Fruit fly (Drosophila melanogaster) whole organism, embryonic: ENCODE data around the gene Rh5.
A peak's percentile ranks its signal among the peaks of the same experiment; 100 is the strongest.

Experiments
- Adf1 ChIP-seq: fragments of 200-800 bp; sonication (Bioruptor generic); IDR thresholded peaks from 2 replicates; pipeline ENCODE4 v1.3.6; 2022; ENCODE audit warnings: missing biosample characterization, missing genetic modification characterization
- Atf-2 ChIP-seq: fragments of 200-800 bp; sonication (Bioruptor generic); optimal IDR thresholded peaks from 2 replicates; lab custom pipeline; 2016; ENCODE audit warnings: missing biosample characterization, missing genetic modification characterization
- Bdp1 ChIP-seq: fragments of 200-800 bp; sonication (Bioruptor generic); optimal IDR thresholded peaks from 3 replicates; lab custom pipeline; 2016; ENCODE audit warnings: missing biosample characterization, missing genetic modification characterization
- CG10431 ChIP-seq: fragments of 200-800 bp; sonication (Bioruptor generic); optimal IDR thresholded peaks from 3 replicates; lab custom pipeline; 2018; ENCODE audit warnings: missing biosample characterization, mild to moderate bottlenecking, missing genetic modification characterization
- CG13296 ChIP-seq: fragments of 200-800 bp; sonication (Bioruptor generic); optimal IDR thresholded peaks from 3 replicates; lab custom pipeline; 2018; ENCODE audit warnings: missing biosample characterization, mild to moderate bottlenecking, missing genetic modification characterization
- CG13624 ChIP-seq: fragments of 200-800 bp; sonication (Bioruptor generic); optimal IDR thresholded peaks from 2 replicates; lab custom pipeline; 2016; ENCODE audit warnings: missing biosample characterization, missing genetic modification characterization
- CG14050 ChIP-seq: fragments of 200-800 bp; sonication (Bioruptor generic); IDR thresholded peaks from 3 replicates; pipeline ENCODE4 v1.3.6; 2022; ENCODE audit warnings: missing biosample characterization, missing genetic modification characterization
- CG1647 ChIP-seq: fragments of 200-800 bp; sonication (Bioruptor generic); optimal IDR thresholded peaks from 3 replicates; lab custom pipeline; 2016; ENCODE audit warnings: missing biosample characterization, missing genetic modification characterization
- CG16815 ChIP-seq: fragments of 200-800 bp; sonication (Bioruptor generic); optimal IDR thresholded peaks from 3 replicates; lab custom pipeline; 2017; ENCODE audit warnings: missing biosample characterization, mild to moderate bottlenecking, missing genetic modification characterization
- CG17568 ChIP-seq: fragments of 200-800 bp; sonication (Bioruptor generic); optimal IDR thresholded peaks from 2 replicates; lab custom pipeline; 2018; ENCODE audit warnings: missing biosample characterization, mild to moderate bottlenecking, missing genetic modification characterization, moderate library complexity
- CG17829 ChIP-seq: fragments of 200-800 bp; optimal IDR thresholded peaks from 2 replicates; lab custom pipeline; 2019; ENCODE audit warnings: missing biosample characterization, mild to moderate bottlenecking, missing genetic modification characterization, moderate library complexity
- CG17912 ChIP-seq: fragments of 200-800 bp; sonication (Bioruptor generic); optimal IDR thresholded peaks from 2 replicates; lab custom pipeline; 2018; ENCODE audit warnings: missing biosample characterization, mild to moderate bottlenecking, missing genetic modification characterization
- CG3847 ChIP-seq: fragments of 200-800 bp; sonication (Bioruptor generic); IDR thresholded peaks from 2 replicates; pipeline ENCODE4 v1.3.6; 2022; ENCODE audit warnings: missing biosample characterization, missing genetic modification characterization
- CG6683 ChIP-seq: fragments of 200-800 bp; sonication (Bioruptor generic); optimal IDR thresholded peaks from 2 replicates; lab custom pipeline; 2017; ENCODE audit warnings: missing biosample characterization, mild to moderate bottlenecking, missing genetic modification characterization, missing genetic modification reagents
- CG8290 ChIP-seq, 3 experiments: fragments of 200-800 bp; sonication (Bioruptor generic); optimal IDR thresholded peaks; 2 replicates each; lab custom pipeline; 2016 to 2019; ENCODE audit warnings: missing biosample characterization in 3 of 3, missing genetic modification characterization in 3 of 3, mild to moderate bottlenecking in 2 of 3, moderate library complexity in 1 of 3
- CG9609 ChIP-seq: fragments of 200-800 bp; sonication (Bioruptor generic); optimal IDR thresholded peaks from 3 replicates; lab custom pipeline; 2016; ENCODE audit warnings: missing biosample characterization, missing genetic modification characterization
- CHES-1-like ChIP-seq: fragments of 200-800 bp; sonication (Bioruptor generic); optimal IDR thresholded peaks from 2 replicates; lab custom pipeline; 2016; ENCODE audit warnings: missing biosample characterization, missing genetic modification characterization
- Dfd ChIP-seq, 2 experiments: fragments of >200 bp; optimal IDR thresholded peaks; 2 replicates each; lab custom pipeline; 2017; ENCODE audit warnings: missing biosample characterization in 2 of 2, missing genetic modification characterization in 2 of 2
- Dll ChIP-seq: fragments of 200-800 bp; sonication (Bioruptor generic); IDR thresholded peaks from 4 replicates; pipeline ENCODE4 v1.3.6; 2022; ENCODE audit warnings: missing biosample characterization, missing genetic modification characterization; ENCODE audit not compliant: partially characterized antibody
- E2f2 ChIP-seq: fragments of 200-800 bp; sonication (Bioruptor generic); IDR thresholded peaks from 2 replicates; pipeline ENCODE4 v1.3.6; 2022; ENCODE audit warnings: missing biosample characterization, missing genetic modification characterization
- Eip74EF ChIP-seq, 2 experiments: fragments of 200-800 bp in 1 of 2; fragments of >200 bp in 1 of 2; sonication (Bioruptor generic) in 1 of 2; optimal IDR thresholded peaks; 2 replicates each; lab custom pipeline; 2017 to 2019; ENCODE audit warnings: missing biosample characterization in 2 of 2, missing genetic modification characterization in 2 of 2, mild to moderate bottlenecking in 1 of 2, moderate library complexity in 1 of 2
- Fer3 ChIP-seq: fragments of 200-800 bp; sonication (Bioruptor generic); optimal IDR thresholded peaks from 2 replicates; lab custom pipeline; 2018; ENCODE audit warnings: missing biosample characterization, mild to moderate bottlenecking, missing genetic modification characterization, moderate library complexity
- Hr51 ChIP-seq, 2 experiments: fragments of 200-800 bp; sonication (Bioruptor generic); optimal IDR thresholded peaks; 2 replicates in 1 of 2; 3 replicates in 1 of 2; lab custom pipeline; 2016 to 2018; ENCODE audit warnings: missing biosample characterization in 2 of 2, missing genetic modification characterization in 2 of 2, mild to moderate bottlenecking in 1 of 2, moderate library complexity in 1 of 2
- Nf-YA ChIP-seq: fragments of 200-800 bp; sonication (Bioruptor generic); IDR thresholded peaks from 2 replicates; pipeline ENCODE4 v1.3.6; 2022; ENCODE audit warnings: missing biosample characterization, missing genetic modification characterization
- Nf-YC ChIP-seq: fragments of 200-800 bp; optimal IDR thresholded peaks from 3 replicates; lab custom pipeline; 2019; ENCODE audit warnings: missing biosample characterization, mild to moderate bottlenecking, missing genetic modification characterization, moderate library complexity
- Scr ChIP-seq: fragments of 200-800 bp; sonication (Bioruptor generic); IDR thresholded peaks from 2 replicates; pipeline ENCODE4 v1.3.6; 2022; ENCODE audit warnings: missing biosample characterization, missing genetic modification characterization; ENCODE audit not compliant: partially characterized antibody
- Vsx1 ChIP-seq: fragments of 200-800 bp; sonication (Bioruptor generic); optimal IDR thresholded peaks from 2 replicates; lab custom pipeline; 2017; ENCODE audit warnings: missing biosample characterization, mild to moderate bottlenecking, missing genetic modification characterization, missing genetic modification reagents
- bsh ChIP-seq, 2 experiments: fragments of 200-800 bp; sonication (Bioruptor generic); optimal IDR thresholded peaks; 2 replicates each; lab custom pipeline; 2017 to 2018; ENCODE audit warnings: mild to moderate bottlenecking in 2 of 2, missing biosample characterization in 2 of 2, missing genetic modification characterization in 2 of 2, moderate library complexity in 1 of 2
- crp ChIP-seq, 2 experiments: fragments of 200-800 bp; sonication (Bioruptor generic); optimal IDR thresholded peaks; 2 replicates in 1 of 2; 3 replicates in 1 of 2; lab custom pipeline; 2017; ENCODE audit warnings: missing biosample characterization in 2 of 2, missing genetic modification characterization in 2 of 2, mild to moderate bottlenecking in 1 of 2, moderate library complexity in 1 of 2
- cwo ChIP-seq: fragments of 200-800 bp; sonication (Bioruptor generic); optimal IDR thresholded peaks from 3 replicates; lab custom pipeline; 2017; ENCODE audit warnings: missing biosample characterization, missing genetic modification characterization, mild to moderate bottlenecking, moderate library complexity, missing genetic modification reagents
- danr ChIP-seq: fragments of 200-800 bp; sonication (Bioruptor generic); IDR thresholded peaks from 2 replicates; pipeline ENCODE4 v1.3.6; 2022; ENCODE audit warnings: missing biosample characterization, missing genetic modification characterization
- fd64A ChIP-seq: fragments of 200-800 bp; sonication (Bioruptor generic); optimal IDR thresholded peaks from 3 replicates; lab custom pipeline; 2018; ENCODE audit warnings: missing biosample characterization, mild to moderate bottlenecking, missing genetic modification characterization
- lola ChIP-seq, 3 experiments: fragments of >200 bp in 2 of 3; fragments of 200-800 bp in 1 of 3; sonication (Bioruptor generic) in 1 of 3; optimal IDR thresholded peaks; 2 replicates each; lab custom pipeline; 2017 to 2019; ENCODE audit warnings: missing biosample characterization in 3 of 3, missing genetic modification characterization in 3 of 3, mild to moderate bottlenecking in 1 of 3, moderate library complexity in 1 of 3
- lov ChIP-seq, 2 experiments: fragments of 200-800 bp in 1 of 2; fragments of >200 bp in 1 of 2; sonication (Bioruptor generic) in 1 of 2; IDR thresholded peaks in 1 of 2; optimal IDR thresholded peaks in 1 of 2; 2 replicates in 1 of 2; 3 replicates in 1 of 2; pipeline versions ENCODE4 v1.3.6 to Lab custom; 2017 to 2022; ENCODE audit warnings: missing biosample characterization in 1 of 2, missing genetic modification characterization in 1 of 2
- mirr ChIP-seq: fragments of 200-800 bp; sonication (Bioruptor generic); optimal IDR thresholded peaks from 3 replicates; lab custom pipeline; 2018; ENCODE audit warnings: missing biosample characterization, mild to moderate bottlenecking, missing genetic modification characterization
- nmo ChIP-seq: fragments of 200-800 bp; sonication (Bioruptor generic); optimal IDR thresholded peaks from 2 replicates; lab custom pipeline; 2018; ENCODE audit warnings: missing biosample characterization, mild to moderate bottlenecking, missing genetic modification characterization, moderate library complexity
- otp ChIP-seq: fragments of 200-800 bp; sonication (Bioruptor generic); IDR thresholded peaks from 3 replicates; pipeline ENCODE4, ENCODE4 v1.3.6; 2022; ENCODE audit warnings: missing biosample characterization, missing genetic modification characterization
- sna ChIP-seq: fragments of 200-800 bp; sonication (Bioruptor generic); IDR thresholded peaks from 2 replicates; pipeline ENCODE4 v1.3.6; 2022; ENCODE audit warnings: missing biosample characterization, missing genetic modification characterization; ENCODE audit not compliant: partially characterized antibody
- stwl ChIP-seq: fragments of 200-800 bp; sonication (Bioruptor generic); optimal IDR thresholded peaks from 3 replicates; lab custom pipeline; 2018; ENCODE audit warnings: missing biosample characterization, mild to moderate bottlenecking, missing genetic modification characterization, moderate library complexity
- tio ChIP-seq: fragments of 200-800 bp; sonication (Bioruptor generic); optimal IDR thresholded peaks from 2 replicates; lab custom pipeline; 2017; ENCODE audit warnings: missing biosample characterization, missing genetic modification characterization, inconsistent platforms
- trem ChIP-seq: fragments of 200-800 bp; optimal IDR thresholded peaks from 3 replicates; lab custom pipeline; 2019; ENCODE audit warnings: missing biosample characterization, mild to moderate bottlenecking, missing genetic modification characterization, moderate library complexity
- ttk ChIP-seq: fragments of 200-800 bp; sonication (Bioruptor generic); IDR thresholded peaks from 2 replicates; pipeline ENCODE4 v2.1.2; 2022; ENCODE audit warnings: missing biosample characterization, missing genetic modification characterization
- wor ChIP-seq: fragments of 200-800 bp; sonication (Bioruptor generic); IDR thresholded peaks from 2 replicates; pipeline ENCODE4 v1.3.6; 2022; ENCODE audit warnings: missing biosample characterization, missing genetic modification characterization
- yki ChIP-seq: fragments of >200 bp; optimal IDR thresholded peaks from 3 replicates; lab custom pipeline; 2018
- zfh1 ChIP-seq: fragments of 200-800 bp; sonication (Bioruptor generic); IDR thresholded peaks from 3 replicates; pipeline ENCODE4 v1.3.6; 2022; ENCODE audit warnings: missing biosample characterization, missing genetic modification characterization

Rh5 gene

DNA sequence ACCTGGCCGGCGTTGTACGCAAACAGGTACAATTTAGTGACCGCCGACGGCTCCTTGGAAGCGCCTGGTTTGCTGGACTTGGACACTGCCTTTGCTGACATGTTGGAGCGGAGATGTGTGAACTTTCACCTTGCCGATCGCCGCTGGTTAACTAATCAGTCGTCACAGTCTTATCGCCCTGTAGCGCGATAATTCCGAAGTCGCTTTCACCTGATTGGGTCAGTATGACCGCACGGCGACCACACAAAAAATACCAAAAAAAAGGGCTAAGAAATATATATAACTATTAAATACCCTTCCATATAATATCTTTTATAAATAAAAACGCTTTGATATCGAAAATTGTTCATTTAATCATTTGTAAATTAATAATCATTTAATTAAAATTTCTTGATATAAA lies 5.9 kb upstream of the Rh5 start, which contains the start of gene Hacd1 (continued):
- no peak for TF ChIP-seq CG13624 (GFP tag; lab: Kevin White, UChicago)
- TF ChIP-seq crp (GFP tag; optimal IDR thresholded peaks at IDR 0.05; lab: Kevin White, UChicago): peak in 1 of 2 experiments; percentile 42
- no peak for TF ChIP-seq trem
- TF ChIP-seq mirr (GFP tag; lab: Kevin White, UChicago): peak; percentile 7
- peak; percentile 76 for TF ChIP-seq Nf-YC
- no peak for TF ChIP-seq CG1647
- no peak for TF ChIP-seq CG6683
- TF ChIP-seq CG17829 (tag; lab: Kevin White, UChicago): peak; percentile 1
- TF ChIP-seq stwl: peak; percentile 19
- TF ChIP-seq, all 482 proteins: peak for 23

DNA sequence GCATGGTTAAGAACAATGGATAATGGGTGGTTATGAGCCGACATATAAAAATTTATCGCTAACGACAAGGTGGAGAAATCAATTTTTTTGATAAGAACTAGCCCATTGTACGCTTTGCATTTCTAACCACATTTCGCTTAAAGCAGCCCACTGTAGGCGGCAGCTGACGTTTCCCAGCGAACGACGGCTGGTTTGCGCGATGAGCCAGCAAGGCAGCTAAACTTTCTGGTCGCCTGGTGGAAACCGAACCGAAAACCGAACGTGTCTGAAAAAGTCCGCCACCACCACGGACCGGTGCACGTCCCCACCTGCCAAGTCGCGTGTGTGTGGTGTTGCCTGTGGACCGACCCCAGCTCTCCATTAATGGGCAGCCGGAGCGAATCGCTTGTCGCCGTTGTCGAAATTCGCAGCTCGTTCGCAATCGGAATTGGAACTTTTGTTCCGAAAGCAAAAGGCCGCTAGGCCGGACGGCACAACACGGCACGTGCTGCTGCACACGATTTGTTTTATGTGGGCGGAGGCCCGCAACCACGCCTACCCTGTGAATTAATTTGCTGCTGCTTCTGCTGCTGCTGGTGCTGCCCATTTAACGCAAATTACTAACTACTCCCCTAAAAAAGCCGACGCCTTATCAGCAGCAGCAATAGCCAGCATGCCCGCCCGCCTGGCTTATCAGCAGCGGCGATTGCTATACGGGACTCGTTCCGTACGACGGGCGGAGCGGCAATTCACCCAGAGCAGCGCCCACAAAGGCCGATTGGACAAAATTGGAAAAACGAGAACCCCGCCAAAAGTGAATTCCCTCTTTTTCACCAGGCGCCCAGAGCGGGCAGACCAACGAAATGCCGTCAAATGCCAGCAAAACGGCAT lies 4.8 kb upstream of the Rh5 start:
- TF ChIP-seq CG3847 (GFP tag; lab: Robert Waterston, UW): no peak
- no peak for TF ChIP-seq fd64A (GFP tag; lab: Kevin White, UChicago)
- peak; percentile 43 for TF ChIP-seq Fer3 (tag; lab: Kevin White, UChicago)
- no peak for TF ChIP-seq Atf-2 (GFP tag; lab: Kevin White, UChicago)
- no peak for TF ChIP-seq Adf1
- TF ChIP-seq CG17912 (GFP tag; lab: Kevin White, UChicago): no peak
- no peak for TF ChIP-seq CG8290 (GFP tag; optimal IDR thresholded peaks at IDR 0.05; lab: Kevin White, UChicago)
- peak in 1 of 2 experiments; percentile 81 for TF ChIP-seq CG8290 (tag; optimal IDR thresholded peaks at IDR 0.05; lab: Kevin White, UChicago)
- no peak for TF ChIP-seq Scr (GFP tag; lab: Robert Waterston, UW)
- peak; percentile 36 for TF ChIP-seq nmo
- no peak for TF ChIP-seq Dll (GFP tag; lab: Robert Waterston, UW)
- TF ChIP-seq bsh (GFP tag; optimal IDR thresholded peaks at IDR 0.05; lab: Kevin White, UChicago): peak in 1 of 2 experiments; percentile 44
- peak; percentile 97 for TF ChIP-seq CG10431 (GFP tag; lab: Kevin White, UChicago)
- TF ChIP-seq zfh1 (GFP tag; lab: Robert Waterston, UW): no peak
- no peak for TF ChIP-seq Vsx1 (GFP tag; lab: Kevin White, UChicago)
- no peak for TF ChIP-seq lola (GFP tag; optimal IDR thresholded peaks at IDR 0.05; lab: Kevin White, UChicago)
- no peak for TF ChIP-seq Bdp1 (GFP tag; lab: Kevin White, UChicago)
- TF ChIP-seq wor: no peak
- TF ChIP-seq tio: no peak
- TF ChIP-seq Nf-YC: no peak
- TF ChIP-seq otp (GFP tag; lab: Robert Waterston, UW): no peak
- TF ChIP-seq CG16815 (GFP tag; lab: Kevin White, UChicago): no peak
- no peak for TF ChIP-seq Nf-YA (GFP tag; lab: Robert Waterston, UW)
- no peak for TF ChIP-seq Dfd (GFP tag; optimal IDR thresholded peaks at IDR 0.05; lab: Kevin White, UChicago)
- TF ChIP-seq CG17568 (GFP tag; lab: Kevin White, UChicago): peak; percentile 60
- no peak for TF ChIP-seq ttk (GFP tag; lab: Robert Waterston, UW)
- no peak for TF ChIP-seq sna (GFP tag; lab: Robert Waterston, UW)
- TF ChIP-seq Hr51 (GFP tag; optimal IDR thresholded peaks at IDR 0.05; lab: Kevin White, UChicago): peak in 1 of 2 experiments; percentile 51
- peak; percentile 100 for TF ChIP-seq cwo (GFP tag; lab: Kevin White, UChicago)
- TF ChIP-seq yki (lab: Kevin White, UChicago): no peak
- no peak for TF ChIP-seq CHES-1-like
- peak in 1 of 2 experiments; percentile 78 for TF ChIP-seq Eip74EF (GFP tag; optimal IDR thresholded peaks at IDR 0.05; lab: Kevin White, UChicago)
- TF ChIP-seq lov (optimal IDR thresholded peaks at IDR 0.05; lab: Kevin White, UChicago): no peak
- TF ChIP-seq lov (GFP tag; IDR thresholded peaks at IDR 0.05; lab: Robert Waterston, UW): no peak
- TF ChIP-seq danr (GFP tag; lab: Robert Waterston, UW): no peak
- no peak for TF ChIP-seq CG14050 (GFP tag; lab: Robert Waterston, UW)
- TF ChIP-seq CG17829 (tag; lab: Kevin White, UChicago): peak; percentile 19
- peak; percentile 39 for TF ChIP-seq CG13296 (GFP tag; lab: Kevin White, UChicago)
- TF ChIP-seq CG9609 (GFP tag; lab: Kevin White, UChicago): no peak
- TF ChIP-seq E2f2 (GFP tag; lab: Robert Waterston, UW): no peak
